Worm (Caenorhabditis elegans) whole organism, L4 larva: ENCODE data around the gene Y42H9B.3.
A peak's percentile ranks its signal among the peaks of the same experiment; 100 is the strongest.

Experiments
- D1046.2 ChIP-seq: fragments of 200-800 bp; sonication (Bioruptor generic); IDR thresholded peaks from 2 replicates; pipeline ENCODE4 v1.3.6; 2022; ENCODE audit warnings: missing genetic modification characterization, missing compliant biosample characterization
- F10B5.3 ChIP-seq: sonication (generic microtip); optimal IDR thresholded peaks from 2 replicates; lab custom pipeline; 2016; ENCODE audit warnings: mild to moderate bottlenecking, missing genetic modification characterization, missing compliant biosample characterization
- F37D6.2 ChIP-seq: sonication (generic microtip); optimal IDR thresholded peaks from 2 replicates; lab custom pipeline; 2016; ENCODE audit warnings: mild to moderate bottlenecking, missing genetic modification characterization, missing compliant biosample characterization
- F44E2.7 ChIP-seq: fragments of 200-800 bp; sonication (Bioruptor generic); IDR thresholded peaks from 2 replicates; pipeline ENCODE4 v2.1.2; 2022; ENCODE audit warnings: missing genetic modification characterization, missing compliant biosample characterization
- F49E8.2 ChIP-seq: sonication (generic microtip); optimal IDR thresholded peaks from 2 replicates; lab custom pipeline; 2016; ENCODE audit warnings: missing compliant biosample characterization, mild to moderate bottlenecking, missing genetic modification characterization, borderline replicate concordance
- R02D3.7 ChIP-seq: fragments of 150-350 bp; sonication (generic microtip); optimal IDR thresholded peaks from 3 replicates; lab custom pipeline; 2014; ENCODE audit warnings: missing biosample characterization, missing genetic modification characterization
- T26A8.4 ChIP-seq: fragments of 200-800 bp; sonication (Bioruptor generic); IDR thresholded peaks from 2 replicates; pipeline ENCODE4 v1.3.6; 2022; ENCODE audit warnings: missing genetic modification characterization, missing compliant biosample characterization
- Y105C5A.15 ChIP-seq: fragments of 200-800 bp; sonication (Bioruptor generic); IDR thresholded peaks from 2 replicates; pipeline ENCODE4 v1.3.6; 2022; ENCODE audit warnings: missing genetic modification characterization, missing compliant biosample characterization
- Y75B8A.6 ChIP-seq: fragments of 200-800 bp; sonication (Bioruptor generic); IDR thresholded peaks from 2 replicates; pipeline ENCODE4 v1.3.6; 2022; ENCODE audit warnings: missing genetic modification reagents, missing genetic modification characterization, missing compliant biosample characterization
- ZK546.5 ChIP-seq, 2 experiments: sonication (generic microtip); optimal IDR thresholded peaks; 2 replicates each; lab custom pipeline; 2017; ENCODE audit warnings: missing biosample characterization in 2 of 2, missing genetic modification characterization in 2 of 2
- ceh-20 ChIP-seq: fragments of 200-800 bp; sonication (Bioruptor generic); IDR thresholded peaks from 2 replicates; pipeline ENCODE4 v1.3.6; 2022; ENCODE audit warnings: missing genetic modification reagents, missing genetic modification characterization, missing compliant biosample characterization
- ceh-62 ChIP-seq: sonication (generic microtip); optimal IDR thresholded peaks from 2 replicates; lab custom pipeline; 2017; ENCODE audit warnings: missing biosample characterization, missing genetic modification characterization
- ceh-82 ChIP-seq: sonication (generic microtip); optimal IDR thresholded peaks from 2 replicates; lab custom pipeline; 2017; ENCODE audit warnings: missing biosample characterization, missing genetic modification characterization
- ces-1 ChIP-seq: fragments of 150-350 bp; sonication (generic microtip); optimal IDR thresholded peaks from 4 replicates; lab custom pipeline; 2014; ENCODE audit warnings: missing biosample characterization, missing genetic modification reagents, missing genetic modification characterization
- cey-2 ChIP-seq: sonication (generic microtip); optimal IDR thresholded peaks from 3 replicates; lab custom pipeline; 2017; ENCODE audit warnings: missing genetic modification characterization, mild to moderate bottlenecking, missing compliant biosample characterization, antibody characterized with exemption, borderline replicate concordance; ENCODE audit not compliant: insufficient read depth
- daf-8 ChIP-seq: fragments of 200-800 bp; sonication (Bioruptor generic); IDR thresholded peaks from 2 replicates; pipeline ENCODE4 v1.3.6; 2022; ENCODE audit warnings: missing genetic modification characterization, missing compliant biosample characterization
- dmd-8 ChIP-seq: fragments of 200-800 bp; sonication (Bioruptor generic); IDR thresholded peaks from 2 replicates; pipeline ENCODE4 v1.3.6; 2022; ENCODE audit warnings: missing genetic modification characterization, missing compliant biosample characterization
- dmd-9 ChIP-seq: fragments of 200-800 bp; sonication (Bioruptor generic); IDR thresholded peaks from 2 replicates; pipeline ENCODE4 v1.3.6; 2022; ENCODE audit warnings: missing genetic modification reagents, missing genetic modification characterization, missing compliant biosample characterization
- dve-1 ChIP-seq: sonication (generic microtip); optimal IDR thresholded peaks from 2 replicates; lab custom pipeline; 2017; ENCODE audit warnings: antibody characterized with exemption, mild to moderate bottlenecking, missing genetic modification characterization, missing compliant biosample characterization; ENCODE audit not compliant: insufficient read depth
- fkh-10 ChIP-seq: fragments of 150-350 bp; optimal IDR thresholded peaks from 2 replicates; lab custom pipeline; 2014; ENCODE audit warnings: missing biosample characterization, missing genetic modification reagents, missing genetic modification characterization
- gei-8 ChIP-seq: fragments of 200-800 bp; sonication (Bioruptor generic); optimal IDR thresholded peaks from 2 replicates; lab custom pipeline; 2018; ENCODE audit warnings: mild to moderate bottlenecking, missing genetic modification characterization, missing compliant biosample characterization
- hif-1 ChIP-seq, 2 experiments: sonication (generic microtip); optimal IDR thresholded peaks; 2 replicates each; lab custom pipeline; 2016 to 2017; ENCODE audit warnings: missing compliant biosample characterization in 2 of 2, missing genetic modification characterization in 2 of 2, missing genetic modification reagents in 2 of 2, missing genotype in 2 of 2, mild to moderate bottlenecking in 1 of 2
- hlh-11 ChIP-seq: fragments of 200-800 bp; sonication (Bioruptor generic); optimal IDR thresholded peaks from 2 replicates; lab custom pipeline; 2018; ENCODE audit warnings: mild to moderate bottlenecking, missing genetic modification characterization, missing compliant biosample characterization
- hlh-30 ChIP-seq: sonication (generic microtip); optimal IDR thresholded peaks from 2 replicates; lab custom pipeline; 2017; ENCODE audit warnings: antibody characterized with exemption, mild to moderate bottlenecking, missing genetic modification characterization, missing compliant biosample characterization; ENCODE audit not compliant: insufficient read depth
- hmg-1.1 ChIP-seq: fragments of 200-800 bp; sonication (Bioruptor generic); IDR thresholded peaks from 2 replicates; pipeline ENCODE4 v1.3.6; 2022; ENCODE audit warnings: missing genetic modification reagents, missing genetic modification characterization, missing compliant biosample characterization
- jun-1 ChIP-seq: fragments of 150-350 bp; optimal IDR thresholded peaks from 2 replicates; lab custom pipeline; 2014; ENCODE audit warnings: missing biosample characterization, missing genetic modification reagents, missing genetic modification characterization
- lim-7 ChIP-seq: fragments of 200-800 bp; sonication (Bioruptor generic); IDR thresholded peaks from 2 replicates; pipeline ENCODE4 v1.3.6; 2022; ENCODE audit warnings: missing genetic modification characterization, missing compliant biosample characterization
- lin-1 ChIP-seq: fragments of 200-800 bp; sonication (Bioruptor generic); IDR thresholded peaks from 2 replicates; pipeline ENCODE4 v1.3.6; 2022; ENCODE audit warnings: missing genetic modification reagents, missing genetic modification characterization, missing compliant biosample characterization
- lin-39 ChIP-seq: fragments of 150-350 bp; optimal IDR thresholded peaks from 2 replicates; lab custom pipeline; 2014; ENCODE audit warnings: missing biosample characterization, missing genetic modification reagents, missing genetic modification characterization
- lsy-2 ChIP-seq, 2 experiments: fragments of 150-350 bp in 1 of 2; sonication (generic microtip) in 1 of 2; optimal IDR thresholded peaks; 2 replicates each; lab custom pipeline; 2014 to 2017; ENCODE audit warnings: missing biosample characterization in 2 of 2, missing genetic modification characterization in 2 of 2
- mep-1 ChIP-seq: fragments of 150-350 bp; sonication (generic microtip); optimal IDR thresholded peaks from 3 replicates; lab custom pipeline; 2014; ENCODE audit warnings: missing biosample characterization, missing genetic modification characterization
- nhr-10 ChIP-seq: fragments of 150-350 bp; optimal IDR thresholded peaks from 2 replicates; lab custom pipeline; 2014; ENCODE audit warnings: missing biosample characterization, missing genetic modification characterization
- nhr-111 ChIP-seq: fragments of 200-800 bp; sonication (Bioruptor generic); optimal IDR thresholded peaks from 2 replicates; lab custom pipeline; 2018; ENCODE audit warnings: mild to moderate bottlenecking, missing genetic modification characterization, missing compliant biosample characterization
- nhr-28 ChIP-seq: fragments of 150-350 bp; optimal IDR thresholded peaks from 2 replicates; lab custom pipeline; 2014; ENCODE audit warnings: missing biosample characterization, missing genetic modification characterization
- nhr-48 ChIP-seq: sonication (generic microtip); optimal IDR thresholded peaks from 2 replicates; lab custom pipeline; 2016; ENCODE audit warnings: mild to moderate bottlenecking, missing genetic modification characterization, missing compliant biosample characterization
- nhr-77 ChIP-seq: fragments of 150-350 bp; optimal IDR thresholded peaks from 2 replicates; lab custom pipeline; 2014; ENCODE audit warnings: missing biosample characterization, missing genetic modification characterization
- pha-4 ChIP-seq, 2 experiments: fragments of 150-350 bp in 1 of 2; fragments of 200-800 bp in 1 of 2; sonication (Bioruptor generic) in 1 of 2; IDR thresholded peaks in 1 of 2; optimal IDR thresholded peaks in 1 of 2; 2 replicates each; pipeline versions ENCODE4 v1.3.6 to Lab custom; 2014 to 2022; ENCODE audit warnings: missing genetic modification characterization in 2 of 2, missing genetic modification reagents in 2 of 2, missing biosample characterization in 1 of 2, missing compliant biosample characterization in 1 of 2
- pqm-1 ChIP-seq: sonication (generic microtip); optimal IDR thresholded peaks from 2 replicates; lab custom pipeline; 2017; ENCODE audit warnings: missing biosample characterization, missing genetic modification characterization
- saeg-2 ChIP-seq: fragments of 200-800 bp; sonication (Bioruptor generic); IDR thresholded peaks from 2 replicates; pipeline ENCODE4 v1.3.6; 2022; ENCODE audit warnings: missing genetic modification reagents, missing genetic modification characterization, missing compliant biosample characterization
- sdz-12 ChIP-seq: fragments of 200-800 bp; sonication (Bioruptor generic); optimal IDR thresholded peaks from 2 replicates; lab custom pipeline; 2018; ENCODE audit warnings: mild to moderate bottlenecking, missing genetic modification characterization, missing compliant biosample characterization
- skn-1 ChIP-seq: fragments of 150-350 bp; optimal IDR thresholded peaks from 2 replicates; lab custom pipeline; 2014; ENCODE audit warnings: missing biosample characterization, missing genetic modification characterization
- snpc-1.2 ChIP-seq: fragments of 200-800 bp; sonication (Bioruptor generic); IDR thresholded peaks from 2 replicates; pipeline ENCODE4 v1.3.6; 2022; ENCODE audit warnings: missing genetic modification reagents, missing genetic modification characterization, missing compliant biosample characterization
- snpc-4 ChIP-seq: fragments of 150-350 bp; optimal IDR thresholded peaks from 2 replicates; lab custom pipeline; 2014; ENCODE audit warnings: missing biosample characterization, missing genetic modification characterization
- spr-3 ChIP-seq: fragments of 200-800 bp; sonication (Bioruptor generic); optimal IDR thresholded peaks from 2 replicates; lab custom pipeline; 2018; ENCODE audit warnings: mild to moderate bottlenecking, missing genetic modification characterization, missing compliant biosample characterization
- tag-97 ChIP-seq: fragments of 200-800 bp; sonication (Bioruptor generic); IDR thresholded peaks from 2 replicates; pipeline ENCODE4 v1.3.6; 2022; ENCODE audit warnings: missing genetic modification characterization, missing compliant biosample characterization
- tra-1 ChIP-seq: fragments of 200-800 bp; sonication (Bioruptor generic); IDR thresholded peaks from 2 replicates; pipeline ENCODE4 v1.3.6; 2022; ENCODE audit warnings: missing genetic modification reagents, missing genetic modification characterization, missing compliant biosample characterization
- unc-130 ChIP-seq: sonication (generic microtip); optimal IDR thresholded peaks from 2 replicates; lab custom pipeline; 2016; ENCODE audit warnings: missing genetic modification reagents, missing genetic modification characterization, missing compliant biosample characterization
- unc-39 ChIP-seq: sonication (generic microtip); optimal IDR thresholded peaks from 2 replicates; lab custom pipeline; 2017; ENCODE audit warnings: missing biosample characterization, missing genetic modification characterization
- zfp-2 ChIP-seq: sonication (generic microtip); optimal IDR thresholded peaks from 2 replicates; lab custom pipeline; 2016; ENCODE audit warnings: mild to moderate bottlenecking, missing genetic modification characterization, missing compliant biosample characterization
- zip-11 ChIP-seq: fragments of 200-800 bp; sonication (Bioruptor generic); IDR thresholded peaks from 2 replicates; pipeline ENCODE4 v1.3.6; 2022; ENCODE audit warnings: missing genetic modification characterization, missing compliant biosample characterization
- zip-2 ChIP-seq: fragments of 150-350 bp; optimal IDR thresholded peaks from 2 replicates; lab custom pipeline; 2014; ENCODE audit warnings: missing biosample characterization, missing genetic modification characterization
- ztf-7 ChIP-seq: fragments of 150-350 bp; optimal IDR thresholded peaks from 2 replicates; lab custom pipeline; 2014; ENCODE audit warnings: missing biosample characterization, missing genetic modification characterization

Gene Y42H9B.3

DNA sequence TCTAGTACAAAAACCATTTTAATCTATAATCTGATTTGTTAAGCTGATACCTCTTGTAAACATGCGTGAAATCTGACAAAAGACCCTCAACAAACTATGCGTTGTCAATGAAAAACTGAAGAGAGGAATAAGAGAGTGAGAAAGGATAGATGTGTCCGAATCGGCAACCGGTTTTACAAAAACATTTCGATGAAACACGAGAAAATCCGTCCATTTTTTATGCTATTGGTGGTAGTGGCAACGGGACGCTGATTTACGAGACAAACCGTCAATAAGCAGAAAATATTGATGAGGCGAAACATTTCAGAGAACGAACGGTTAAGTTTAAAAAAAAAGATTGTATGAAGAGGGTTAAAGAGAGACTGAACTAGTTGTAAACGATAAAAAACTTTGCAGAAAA is 29.8 kb upstream of the Y42H9B.3 start (continued):
- TF ChIP-seq hlh-30 (tag; lab: Kevin White, UChicago) (peak; percentile 27), unc-39 (tag; lab: Kevin White, UChicago) (no peak), nhr-111 (GFP tag; lab: Kevin White, UChicago) (no peak), nhr-48 (tag; lab: Kevin White, UChicago) (peak; percentile 77), fkh-10 (no peak), hif-1 (tag; optimal IDR thresholded peaks at IDR 0.05; lab: Kevin White, UChicago) (no peak), lim-7 (no peak), hlh-11 (tag; lab: Kevin White, UChicago) (peak; percentile 77), unc-130 (GFP tag; lab: Kevin White, UChicago) (no peak), jun-1 (tag; lab: Kevin White, UChicago) (no peak), ZK546.5 (tag; optimal IDR thresholded peaks at IDR 0.05; lab: Kevin White, UChicago) (no peak), saeg-2 (GFP tag; lab: Robert Waterston, UW) (no peak), T26A8.4 (GFP tag; lab: Robert Waterston, UW) (no peak), dmd-8 (no peak), spr-3 (GFP tag; lab: Kevin White, UChicago) (no peak), mep-1 (tag; lab: Kevin White, UChicago) (no peak), pqm-1 (tag; lab: Kevin White, UChicago) (no peak), daf-8 (GFP tag; lab: Robert Waterston, UW) (no peak), F10B5.3 (tag; lab: Kevin White, UChicago) (no peak), lin-39 (tag; lab: Kevin White, UChicago) (no peak), nhr-10 (tag; lab: Kevin White, UChicago) (no peak), snpc-4 (no peak), dve-1 (tag; lab: Kevin White, UChicago) (peak; percentile 34), zip-2 (no peak), F37D6.2 (tag; lab: Kevin White, UChicago) (no peak), ceh-62 (tag; lab: Kevin White, UChicago) (no peak), cey-2 (tag; lab: Kevin White, UChicago) (peak; percentile 56), ceh-20 (no peak), Y105C5A.15 (GFP tag; lab: Robert Waterston, UW) (no peak), ces-1 (GFP tag; lab: Kevin White, UChicago) (no peak), snpc-1.2 (no peak), Y75B8A.6 (GFP tag; lab: Robert Waterston, UW) (no peak), nhr-77 (tag; lab: Kevin White, UChicago) (no peak), pha-4 (GFP tag; IDR thresholded peaks at IDR 0.05; lab: Robert Waterston, UW) (no peak), pha-4 (tag; optimal IDR thresholded peaks at IDR 0.05; lab: Kevin White, UChicago) (no peak), hmg-1.1 (GFP tag; lab: Robert Waterston, UW) (no peak), F44E2.7 (no peak), gei-8 (GFP tag; lab: Kevin White, UChicago) (peak; percentile 38), lsy-2 (tag; optimal IDR thresholded peaks at IDR 0.05; lab: Kevin White, UChicago) (no peak), dmd-9 (GFP tag; lab: Robert Waterston, UW) (no peak), lin-1 (GFP tag; lab: Robert Waterston, UW) (no peak), nhr-28 (tag; lab: Kevin White, UChicago) (peak; percentile 75), ztf-7 (tag; lab: Kevin White, UChicago) (no peak), tag-97 (GFP tag; lab: Robert Waterston, UW) (no peak), R02D3.7 (no peak), zfp-2 (no peak), ceh-82 (no peak), skn-1 (tag; lab: Kevin White, UChicago) (no peak), F49E8.2 (tag; lab: Kevin White, UChicago) (no peak), sdz-12 (no peak), D1046.2 (no peak), zip-11 (GFP tag; lab: Robert Waterston, UW) (no peak), tra-1 (GFP tag; lab: Robert Waterston, UW) (peak; percentile 61; the same call in 1 of the 2 replicates)
